Fruit fly (Drosophila melanogaster) whole organism, adult: ENCODE results near the gene Ctr1C.

Source experiments
- CG11617 ChIP-seq: fragments of 200-800 bp; sonication (Bioruptor generic); optimal IDR thresholded peaks from 2 replicates; lab custom pipeline; 2017; ENCODE audit warnings: mild to moderate bottlenecking, missing biosample characterization, missing genetic modification reagents, missing genetic modification characterization
- CG1620 ChIP-seq: fragments of 200-800 bp; sonication (Bioruptor generic); optimal IDR thresholded peaks from 2 replicates; lab custom pipeline; 2016; ENCODE audit warnings: missing biosample characterization, missing genetic modification characterization
- CG7045 ChIP-seq: fragments of 200-800 bp; sonication (Bioruptor generic); optimal IDR thresholded peaks from 2 replicates; lab custom pipeline; 2017; ENCODE audit warnings: missing biosample characterization, mild to moderate bottlenecking, missing genetic modification characterization
- CG7101 ChIP-seq: fragments of 200-800 bp; sonication (Bioruptor generic); optimal IDR thresholded peaks from 2 replicates; lab custom pipeline; 2018; ENCODE audit warnings: missing biosample characterization, mild to moderate bottlenecking, missing genetic modification characterization, moderate library complexity
- Mnt ChIP-seq: fragments of 200-800 bp; sonication (Bioruptor generic); optimal IDR thresholded peaks from 2 replicates; lab custom pipeline; 2016; ENCODE audit warnings: missing biosample characterization, mild to moderate bottlenecking, missing genetic modification characterization
- bab1 ChIP-seq: fragments of 200-800 bp; sonication (Bioruptor generic); optimal IDR thresholded peaks from 3 replicates; lab custom pipeline; 2019; ENCODE audit warnings: missing biosample characterization, mild to moderate bottlenecking, missing genetic modification characterization, moderate library complexity
- cnc ChIP-seq, 2 experiments: fragments of >200 bp; optimal IDR thresholded peaks; 2 replicates each; lab custom pipeline; 2017
- kay ChIP-seq: fragments of 200-800 bp; sonication (Bioruptor generic); peaks from one replicate; lab custom pipeline; 2016; ENCODE audit warnings: missing biosample characterization, missing genetic modification characterization, borderline replicate concordance
- ovo ChIP-seq: fragments of 200-800 bp; sonication (Bioruptor generic); optimal IDR thresholded peaks from 2 replicates; lab custom pipeline; 2016; ENCODE audit warnings: missing biosample characterization, missing genetic modification characterization
- pad ChIP-seq: fragments of 200-800 bp; sonication (Bioruptor generic); optimal IDR thresholded peaks from 3 replicates; lab custom pipeline; 2017; ENCODE audit warnings: missing biosample characterization, missing genetic modification characterization, mild to moderate bottlenecking, moderate library complexity, missing genetic modification reagents

DNA sequence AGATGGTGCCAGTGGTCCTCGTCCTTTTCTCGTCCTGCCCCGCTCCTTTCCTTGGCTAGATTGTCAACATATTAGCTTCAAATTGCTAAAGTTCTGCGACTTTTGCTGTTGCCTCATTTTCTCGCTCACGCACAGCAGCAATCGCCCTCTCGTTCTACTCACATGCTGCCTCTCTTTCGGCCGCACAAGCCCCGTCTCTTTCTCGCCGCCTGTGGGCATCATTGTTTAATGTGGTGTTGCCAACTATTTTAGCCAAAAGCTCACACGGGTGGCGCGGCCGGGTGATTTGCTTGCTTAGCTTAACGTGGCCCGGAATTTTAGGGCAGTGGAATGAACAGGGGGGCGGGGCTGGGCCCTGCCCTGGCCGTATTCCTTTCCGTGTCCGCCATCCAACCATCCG lies 23.9 kb downstream of the Ctr1C start:
- TF ChIP-seq kay (GFP tag; lab: Kevin White, UChicago) (no peak), CG7101 (tag; lab: Kevin White, UChicago) (no peak), CG1620 (GFP tag; lab: Kevin White, UChicago) (no peak), cnc (optimal IDR thresholded peaks at IDR 0.05; lab: Kevin White, UChicago) (no peak), bab1 (GFP tag; lab: Kevin White, UChicago) (no peak), CG7045 (no peak), CG11617 (no peak), Mnt (no peak), ovo (GFP tag; lab: Kevin White, UChicago) (no peak), pad (no peak)
